Fruit fly (Drosophila melanogaster) whole organism, wandering third instar larva: Measurements from ENCODE around the gene CG2258.

Source experiments
- CG9705 ChIP-seq: fragments of 200-800 bp; sonication (Bioruptor generic); optimal IDR thresholded peaks from 2 replicates; lab custom pipeline; 2018; ENCODE audit warnings: missing biosample characterization, mild to moderate bottlenecking, missing genetic modification characterization
- Dfd ChIP-seq: fragments of >200 bp; optimal IDR thresholded peaks from 2 replicates; lab custom pipeline; 2017; ENCODE audit warnings: missing biosample characterization, missing genetic modification characterization
- Hr78 ChIP-seq: fragments of >200 bp; optimal IDR thresholded peaks from 2 replicates; lab custom pipeline; 2017; ENCODE audit warnings: missing biosample characterization, missing genetic modification characterization
- Myc ChIP-seq: fragments of >200 bp; optimal IDR thresholded peaks from 2 replicates; lab custom pipeline; 2017
- OdsH ChIP-seq: fragments of 200-800 bp; sonication (Bioruptor generic); optimal IDR thresholded peaks from 2 replicates; lab custom pipeline; 2016; ENCODE audit warnings: missing biosample characterization, mild to moderate bottlenecking, missing genetic modification characterization
- br ChIP-seq: fragments of 200-800 bp; sonication (Bioruptor generic); optimal IDR thresholded peaks from 2 replicates; lab custom pipeline; 2016; ENCODE audit warnings: missing biosample characterization, missing genetic modification characterization
- dl ChIP-seq, 2 experiments: fragments of 175-275, 200-275 bp in 1 of 2; fragments of 200-275 bp in 1 of 2; sonication (Bioruptor generic); optimal IDR thresholded peaks; lab custom pipeline; 2018; ENCODE audit warnings: mild to moderate bottlenecking in 2 of 2, missing biosample characterization in 2 of 2, missing genetic modification characterization in 2 of 2, moderate library complexity in 2 of 2; ENCODE audit not compliant: partially characterized antibody in 2 of 2, insufficient read depth in 1 of 2
- dsf ChIP-seq: sonication (Bioruptor generic); optimal IDR thresholded peaks from 2 replicates; lab custom pipeline; 2016; ENCODE audit warnings: missing biosample characterization, missing genetic modification characterization, borderline replicate concordance
- foxo ChIP-seq, 2 experiments: fragments of 200-800 bp; sonication (Bioruptor generic); optimal IDR thresholded peaks; 2 replicates in 1 of 2; 3 replicates in 1 of 2; lab custom pipeline; 2016 to 2017; ENCODE audit warnings: missing biosample characterization in 2 of 2, missing genetic modification characterization in 2 of 2
- h ChIP-seq: fragments of 200-800 bp; sonication (Bioruptor generic); optimal IDR thresholded peaks from 3 replicates; lab custom pipeline; 2016; ENCODE audit warnings: missing biosample characterization, mild to moderate bottlenecking, missing genetic modification characterization
- lola ChIP-seq: fragments of >200 bp; optimal IDR thresholded peaks from 2 replicates; lab custom pipeline; 2017; ENCODE audit warnings: missing biosample characterization, missing genetic modification characterization
- rgr ChIP-seq: fragments of 200-800 bp; sonication (Bioruptor generic); optimal IDR thresholded peaks from 3 replicates; lab custom pipeline; 2016; ENCODE audit warnings: missing biosample characterization, mild to moderate bottlenecking, missing genetic modification characterization

DNA sequence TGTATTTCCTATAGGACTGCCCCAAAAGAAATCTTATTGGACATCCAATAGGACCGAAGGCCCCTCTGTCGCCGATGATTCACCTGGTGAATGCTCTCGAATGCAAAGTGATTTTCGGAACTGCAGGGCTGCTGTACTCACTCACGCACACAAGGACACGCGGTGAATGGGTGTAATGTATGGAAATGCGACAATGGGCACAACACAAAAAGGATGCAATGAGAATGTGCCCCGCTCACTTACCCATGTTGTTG lies 1.1 kb downstream of the CG2258 start:
- TF ChIP-seq dsf (GFP tag; lab: Kevin White, UChicago) (no peak), Hr78 (no peak), lola (no peak), br (GFP tag; lab: Kevin White, UChicago) (no peak), Myc (lab: Kevin White, UChicago) (no peak), rgr (GFP tag; lab: Kevin White, UChicago) (no peak), dl (GFP tag; optimal IDR thresholded peaks at IDR 0.05; lab: Kevin White, UChicago; ENCODE audit: insufficient read depth in 1 of 2, partially characterized antibody in 2 of 2) (no peak), OdsH (GFP tag; lab: Kevin White, UChicago) (no peak), CG9705 (GFP tag; lab: Kevin White, UChicago) (no peak), foxo (GFP tag; optimal IDR thresholded peaks at IDR 0.05; lab: Kevin White, UChicago) (no peak), h (no peak), Dfd (GFP tag; lab: Kevin White, UChicago) (no peak)
